Fruit fly (Drosophila melanogaster) whole organism, embryonic: Measurements from ENCODE around the gene LanB1.

Experiments
- Adf1 ChIP-seq: fragments of 200-800 bp; sonication (Bioruptor generic); IDR thresholded peaks from 2 replicates; pipeline ENCODE4 v1.3.6; 2022; ENCODE audit warnings: missing biosample characterization, missing genetic modification characterization
- Bgb ChIP-seq: fragments of 200-800 bp; sonication (Bioruptor generic); IDR thresholded peaks from 2 replicates; pipeline ENCODE4 v1.3.6; 2022; ENCODE audit warnings: missing biosample characterization, missing genetic modification characterization; ENCODE audit not compliant: partially characterized antibody
- CG14860 ChIP-seq: fragments of 200-800 bp; sonication (Bioruptor generic); IDR thresholded peaks from 3 replicates; pipeline ENCODE4 v1.3.6; 2022; ENCODE audit warnings: missing biosample characterization, missing genetic modification characterization; ENCODE audit not compliant: partially characterized antibody
- CG15514 ChIP-seq: fragments of 200-800 bp; sonication (Bioruptor generic); optimal IDR thresholded peaks from 3 replicates; lab custom pipeline; 2017; ENCODE audit warnings: missing biosample characterization, missing genetic modification characterization, mild to moderate bottlenecking, moderate library complexity, missing genetic modification reagents
- CG15696 ChIP-seq: fragments of 200-800 bp; sonication (Bioruptor generic); optimal IDR thresholded peaks from 2 replicates; lab custom pipeline; 2019; ENCODE audit warnings: missing biosample characterization, mild to moderate bottlenecking, missing genetic modification characterization, moderate library complexity
- CG17186 ChIP-seq: fragments of 200-800 bp; sonication (Bioruptor generic); optimal IDR thresholded peaks from 3 replicates; lab custom pipeline; 2017; ENCODE audit warnings: missing biosample characterization, missing genetic modification reagents, missing genetic modification characterization
- CG17912 ChIP-seq: fragments of 200-800 bp; sonication (Bioruptor generic); optimal IDR thresholded peaks from 2 replicates; lab custom pipeline; 2018; ENCODE audit warnings: missing biosample characterization, mild to moderate bottlenecking, missing genetic modification characterization
- CG34376 ChIP-seq: fragments of 200-800 bp; sonication (Bioruptor generic); optimal IDR thresholded peaks from 2 replicates; lab custom pipeline; 2018; ENCODE audit warnings: missing biosample characterization, mild to moderate bottlenecking, missing genetic modification characterization
- CG3838 ChIP-seq: fragments of 200-800 bp; sonication (Bioruptor generic); optimal IDR thresholded peaks from 3 replicates; lab custom pipeline; 2016; ENCODE audit warnings: missing biosample characterization, missing genetic modification characterization
- CG4617 ChIP-seq: fragments of 200-800 bp; sonication (Bioruptor generic); optimal IDR thresholded peaks from 3 replicates; lab custom pipeline; 2016; ENCODE audit warnings: missing biosample characterization, missing genetic modification characterization, borderline replicate concordance
- CG7357 ChIP-seq: fragments of 200-800 bp; sonication (Bioruptor generic); IDR thresholded peaks from 3 replicates; pipeline ENCODE4 v1.3.6; 2022; ENCODE audit warnings: missing biosample characterization, missing genetic modification characterization
- CG7745 ChIP-seq: fragments of 200-800 bp; sonication (Bioruptor generic); optimal IDR thresholded peaks from 2 replicates; lab custom pipeline; 2018; ENCODE audit warnings: missing biosample characterization, mild to moderate bottlenecking, missing genetic modification characterization, moderate library complexity
- CG8478 ChIP-seq: fragments of >200 bp; optimal IDR thresholded peaks from 2 replicates; lab custom pipeline; 2018
- CG9215 ChIP-seq: fragments of 200-800 bp; sonication (Bioruptor generic); IDR thresholded peaks from 2 replicates; pipeline ENCODE4 v1.3.6; 2022; ENCODE audit warnings: missing biosample characterization, missing genetic modification characterization
- CG9727 ChIP-seq: fragments of 200-800 bp; sonication (Bioruptor generic); optimal IDR thresholded peaks from 3 replicates; lab custom pipeline; 2017; ENCODE audit warnings: missing biosample characterization, mild to moderate bottlenecking, missing genetic modification characterization
- CoRest ChIP-seq: fragments of 200-800 bp; sonication (Bioruptor generic); optimal IDR thresholded peaks from 3 replicates; lab custom pipeline; 2018; ENCODE audit warnings: missing biosample characterization, mild to moderate bottlenecking, missing genetic modification characterization, moderate library complexity
- Dad ChIP-seq: fragments of 200-800 bp; sonication (Bioruptor generic); optimal IDR thresholded peaks from 3 replicates; lab custom pipeline; 2016; ENCODE audit warnings: missing biosample characterization, missing genetic modification characterization
- Dip3 ChIP-seq: fragments of 200-800 bp; sonication (Bioruptor generic); optimal IDR thresholded peaks from 3 replicates; lab custom pipeline; 2016; ENCODE audit warnings: missing biosample characterization, missing genetic modification characterization
- E2f2 ChIP-seq: fragments of 200-800 bp; sonication (Bioruptor generic); IDR thresholded peaks from 2 replicates; pipeline ENCODE4 v1.3.6; 2022; ENCODE audit warnings: missing biosample characterization, missing genetic modification characterization
- Elba2 ChIP-seq: fragments of 200-800 bp; sonication (Bioruptor generic); optimal IDR thresholded peaks from 3 replicates; lab custom pipeline; 2016; ENCODE audit warnings: missing biosample characterization, missing genetic modification characterization
- HLH3B ChIP-seq: fragments of 200-800 bp; sonication (Bioruptor generic); IDR thresholded peaks from 2 replicates; pipeline ENCODE4 v1.3.6; 2022; ENCODE audit warnings: missing biosample characterization, missing genetic modification characterization
- MBD-R2 ChIP-seq: fragments of 200-800 bp; sonication (Bioruptor generic); IDR thresholded peaks from 2 replicates; pipeline ENCODE4 v1.3.6; 2022; ENCODE audit warnings: missing biosample characterization, missing genetic modification characterization
- Max ChIP-seq: fragments of 200-800 bp; sonication (Bioruptor generic); optimal IDR thresholded peaks from 2 replicates; lab custom pipeline; 2016; ENCODE audit warnings: missing biosample characterization, mild to moderate bottlenecking, missing genetic modification characterization
- Neu2 ChIP-seq: fragments of 200-800 bp; sonication (Bioruptor generic); optimal IDR thresholded peaks from 3 replicates; lab custom pipeline; 2016; ENCODE audit warnings: missing biosample characterization, missing genetic modification characterization, borderline replicate concordance
- Nf-YB ChIP-seq: fragments of 200-800 bp; sonication (Bioruptor generic); optimal IDR thresholded peaks from 3 replicates; lab custom pipeline; 2019; ENCODE audit warnings: missing biosample characterization, mild to moderate bottlenecking, missing genetic modification characterization, moderate library complexity
- Ptx1 ChIP-seq: fragments of 200-800 bp; sonication (Bioruptor generic); IDR thresholded peaks from 2 replicates; pipeline ENCODE4 v1.3.6; 2022; ENCODE audit warnings: missing biosample characterization, missing genetic modification characterization
- aop ChIP-seq: fragments of 200-800 bp; sonication (Bioruptor generic); IDR thresholded peaks from 2 replicates; pipeline ENCODE4 v1.3.6; 2022; ENCODE audit warnings: missing biosample characterization, missing genetic modification characterization
- bbx ChIP-seq: fragments of 200-800 bp; sonication (Bioruptor generic); IDR thresholded peaks from 2 replicates; pipeline ENCODE4 v1.3.6; 2022; ENCODE audit warnings: missing biosample characterization, missing genetic modification characterization; ENCODE audit not compliant: partially characterized antibody
- btn ChIP-seq: fragments of 200-800 bp; sonication (Bioruptor generic); optimal IDR thresholded peaks from 2 replicates; lab custom pipeline; 2016; ENCODE audit warnings: missing biosample characterization, missing genetic modification characterization
- cas ChIP-seq: fragments of 200-800 bp; sonication (Bioruptor generic); IDR thresholded peaks from 2 replicates; pipeline ENCODE4 v1.3.6; 2022; ENCODE audit warnings: missing biosample characterization, missing genetic modification characterization
- crol ChIP-seq: fragments of 200-800 bp; sonication (Bioruptor generic); IDR thresholded peaks from 2 replicates; pipeline ENCODE4 v1.3.6; 2022; ENCODE audit warnings: missing biosample characterization, missing genetic modification characterization
- cwo ChIP-seq: fragments of 200-800 bp; sonication (Bioruptor generic); optimal IDR thresholded peaks from 3 replicates; lab custom pipeline; 2017; ENCODE audit warnings: missing biosample characterization, missing genetic modification characterization, mild to moderate bottlenecking, moderate library complexity, missing genetic modification reagents
- ewg ChIP-seq: fragments of 200-800 bp; sonication (Bioruptor generic); optimal IDR thresholded peaks from 3 replicates; lab custom pipeline; 2017; ENCODE audit warnings: mild to moderate bottlenecking, missing biosample characterization, missing genetic modification reagents, missing genetic modification characterization
- exex ChIP-seq: fragments of 200-800 bp; sonication (Bioruptor generic); optimal IDR thresholded peaks from 4 replicates; lab custom pipeline; 2018; ENCODE audit warnings: missing biosample characterization, mild to moderate bottlenecking, missing genetic modification characterization, moderate library complexity
- ftz-f1 ChIP-seq: fragments of 200-800 bp; sonication (Bioruptor generic); optimal IDR thresholded peaks from 2 replicates; lab custom pipeline; 2016; ENCODE audit warnings: missing biosample characterization, missing genetic modification characterization
- gce ChIP-seq: fragments of 200-800 bp; sonication (Bioruptor generic); IDR thresholded peaks from 3 replicates; pipeline ENCODE4 v1.3.6; 2022; ENCODE audit warnings: missing biosample characterization, missing genetic modification characterization
- gcm2 ChIP-seq: fragments of 200-800 bp; sonication (Bioruptor generic); optimal IDR thresholded peaks from 2 replicates; lab custom pipeline; 2016; ENCODE audit warnings: missing biosample characterization, missing genetic modification characterization
- grau ChIP-seq: fragments of 200-800 bp; optimal IDR thresholded peaks from 3 replicates; lab custom pipeline; 2019; ENCODE audit warnings: missing biosample characterization, mild to moderate bottlenecking, missing genetic modification characterization, moderate library complexity
- gt ChIP-seq: fragments of 200-800 bp; sonication (Bioruptor generic); IDR thresholded peaks from 2 replicates; pipeline ENCODE4 v1.3.6; 2022; ENCODE audit warnings: missing biosample characterization, missing genetic modification characterization
- ind ChIP-seq: fragments of 200-800 bp; sonication (Bioruptor generic); optimal IDR thresholded peaks from 3 replicates; lab custom pipeline; 2016; ENCODE audit warnings: missing biosample characterization, missing genetic modification characterization
- insv ChIP-seq, 2 experiments: fragments of 200-800 bp; sonication (Bioruptor generic); optimal IDR thresholded peaks; 3 replicates each; lab custom pipeline; 2016 to 2018; ENCODE audit warnings: missing biosample characterization in 2 of 2, missing genetic modification characterization in 2 of 2
- inv ChIP-seq: fragments of 200-800 bp; sonication (Bioruptor generic); IDR thresholded peaks from 2 replicates; pipeline ENCODE4 v1.3.6; 2022; ENCODE audit warnings: missing biosample characterization, missing genetic modification characterization; ENCODE audit not compliant: partially characterized antibody
- knrl ChIP-seq: fragments of 200-800 bp; sonication (Bioruptor generic); IDR thresholded peaks from 3 replicates; pipeline ENCODE4 v1.3.6; 2022; ENCODE audit warnings: missing biosample characterization, missing genetic modification characterization; ENCODE audit not compliant: partially characterized antibody
- nom ChIP-seq: fragments of 200-800 bp; sonication (Bioruptor generic); optimal IDR thresholded peaks from 2 replicates; lab custom pipeline; 2017; ENCODE audit warnings: missing biosample characterization, missing genetic modification characterization, mild to moderate bottlenecking, moderate library complexity, missing genetic modification reagents
- pan ChIP-seq, 4 experiments: fragments of >200 bp in 3 of 4; fragments of 200-800 bp in 1 of 4; sonication (Bioruptor generic) in 1 of 4; optimal IDR thresholded peaks in 3 of 4; IDR thresholded peaks in 1 of 4; 2 replicates each; pipeline versions ENCODE4 v1.3.6 to Lab custom; 2017 to 2022; ENCODE audit warnings: missing biosample characterization in 2 of 4, missing genetic modification characterization in 2 of 4, mixed read lengths in 1 of 4
- rib ChIP-seq: fragments of 200-800 bp; sonication (Bioruptor generic); IDR thresholded peaks from 2 replicates; pipeline ENCODE4 v1.3.6; 2022; ENCODE audit warnings: missing biosample characterization, missing genetic modification characterization
- schlank ChIP-seq: fragments of 200-800 bp; sonication (Bioruptor generic); optimal IDR thresholded peaks from 2 replicates; lab custom pipeline; 2018; ENCODE audit warnings: missing biosample characterization, mild to moderate bottlenecking, missing genetic modification characterization
- trem ChIP-seq: fragments of 200-800 bp; optimal IDR thresholded peaks from 3 replicates; lab custom pipeline; 2019; ENCODE audit warnings: missing biosample characterization, mild to moderate bottlenecking, missing genetic modification characterization, moderate library complexity
- wek ChIP-seq: fragments of 200-800 bp; sonication (Bioruptor generic); optimal IDR thresholded peaks from 3 replicates; lab custom pipeline; 2018; ENCODE audit warnings: missing biosample characterization, mild to moderate bottlenecking, missing genetic modification characterization, moderate library complexity
- zen ChIP-seq: fragments of 200-800 bp; sonication (Bioruptor generic); optimal IDR thresholded peaks from 3 replicates; lab custom pipeline; 2018; ENCODE audit warnings: missing biosample characterization, mild to moderate bottlenecking, missing genetic modification characterization, moderate library complexity

The LanB1 gene

dm6 chr2L:7828231-7828630, 17.0 kb downstream of the LanB1 start (continued):
- TF ChIP-seq zen (peak; percentile 56), Adf1 (GFP tag; lab: Robert Waterston, UW) (peak; percentile 70), E2f2 (GFP tag; lab: Robert Waterston, UW) (no peak), ewg (peak; percentile 73), CoRest (peak; percentile 16), btn (GFP tag; lab: Kevin White, UChicago) (no peak), CG3838 (GFP tag; lab: Kevin White, UChicago) (no peak), HLH3B (GFP tag; lab: Robert Waterston, UW) (0 out of 2 replicates have a peak, but pooled peaks have one; percentile 16), CG8478 (peak; percentile 99), Max (GFP tag; lab: Kevin White, UChicago) (peak; percentile 29), CG34376 (no peak), Bgb (peak; percentile 72), cwo (GFP tag; lab: Kevin White, UChicago) (peak; percentile 19), gce (GFP tag; lab: Robert Waterston, UW) (no peak), ind (GFP tag; lab: Kevin White, UChicago) (no peak), Dad (GFP tag; lab: Kevin White, UChicago) (no peak), wek (no peak), Nf-YB (GFP tag; lab: Kevin White, UChicago) (peak; percentile 49), cas (no peak), CG7745 (tag; lab: Kevin White, UChicago) (no peak), CG15514 (peak; percentile 51), MBD-R2 (GFP tag; lab: Robert Waterston, UW) (peak; percentile 30; the same call in 1 of the 2 replicates), exex (peak; percentile 26), pan (optimal IDR thresholded peaks at IDR 0.05; lab: Kevin White, UChicago) (no peak), pan (GFP tag; optimal IDR thresholded peaks at IDR 0.05 in 1 of 2, IDR thresholded peaks at IDR 0.05 in 1 of 2) (peak in 1 of 2 experiments; percentile 39), ftz-f1 (GFP tag; lab: Kevin White, UChicago) (peak; percentile 51), knrl (GFP tag; lab: Robert Waterston, UW) (peak; percentile 41; the same call in 2 of the 3 replicates), bbx (GFP tag; lab: Robert Waterston, UW) (peak; percentile 69), nom (GFP tag; lab: Kevin White, UChicago) (peak; percentile 48), rib (GFP tag; lab: Robert Waterston, UW) (peak; percentile 93), CG9727 (GFP tag; lab: Kevin White, UChicago) (peak; percentile 2), CG9215 (GFP tag; lab: Robert Waterston, UW) (peak; percentile 21; the same call in 1 of the 2 replicates), aop (GFP tag; lab: Robert Waterston, UW) (no peak), gt (no peak), CG15696 (tag; lab: Kevin White, UChicago) (peak; percentile 10), grau (tag; lab: Kevin White, UChicago) (peak; percentile 6), Dip3 (GFP tag; lab: Kevin White, UChicago) (peak; percentile 12), schlank (tag; lab: Kevin White, UChicago) (peak; percentile 2), Ptx1 (GFP tag; lab: Robert Waterston, UW) (no peak), Neu2 (peak; percentile 65), CG17186 (GFP tag; lab: Kevin White, UChicago) (peak; percentile 30), Elba2 (GFP tag; lab: Kevin White, UChicago) (peak; percentile 98), CG17912 (GFP tag; lab: Kevin White, UChicago) (peak; percentile 6), inv (peak; percentile 38), CG14860 (GFP tag; lab: Robert Waterston, UW) (peak; percentile 61; the same call in 2 of the 3 replicates), trem (tag; lab: Kevin White, UChicago) (no peak), crol (GFP tag; lab: Robert Waterston, UW) (peak; percentile 64), CG4617 (GFP tag; lab: Kevin White, UChicago) (peak; percentile 73), CG7357 (GFP tag; lab: Robert Waterston, UW) (no peak), gcm2 (peak; percentile 51), insv (GFP tag; optimal IDR thresholded peaks at IDR 0.05; lab: Kevin White, UChicago) (peak in 1 of 2 experiments; percentile 62)
